Fruit fly (Drosophila melanogaster) whole organism, embryonic: ENCODE measurements around the gene CG15144.

Source experiments
- Atf3 ChIP-seq: fragments of 200-800 bp; sonication (Bioruptor generic); optimal IDR thresholded peaks from 3 replicates; lab custom pipeline; 2016; ENCODE audit warnings: missing biosample characterization, missing genetic modification characterization
- B-H1 ChIP-seq: fragments of 200-800 bp; sonication (Bioruptor generic); IDR thresholded peaks from 3 replicates; pipeline ENCODE4 v1.3.6; 2022; ENCODE audit warnings: missing biosample characterization, missing genetic modification characterization
- B-H2 ChIP-seq: fragments of 200-800 bp; sonication (Bioruptor generic); optimal IDR thresholded peaks from 2 replicates; lab custom pipeline; 2018; ENCODE audit warnings: missing biosample characterization, mild to moderate bottlenecking, missing genetic modification characterization
- BtbVII ChIP-seq: fragments of 200-800 bp; sonication (Bioruptor generic); optimal IDR thresholded peaks from 3 replicates; lab custom pipeline; 2017; ENCODE audit warnings: missing biosample characterization, mild to moderate bottlenecking, missing genetic modification characterization
- CG11398 ChIP-seq: fragments of 200-800 bp; sonication (Bioruptor generic); optimal IDR thresholded peaks from 2 replicates; lab custom pipeline; 2016; ENCODE audit warnings: missing biosample characterization, missing genetic modification characterization
- CG12391 ChIP-seq: fragments of 200-800 bp; sonication (Bioruptor generic); optimal IDR thresholded peaks from 3 replicates; lab custom pipeline; 2018; ENCODE audit warnings: missing biosample characterization, mild to moderate bottlenecking, missing genetic modification characterization, moderate library complexity
- CG12659 ChIP-seq: fragments of 200-800 bp; sonication (Bioruptor generic); optimal IDR thresholded peaks from 3 replicates; lab custom pipeline; 2017; ENCODE audit warnings: mild to moderate bottlenecking, missing biosample characterization, missing genetic modification reagents, missing genetic modification characterization
- CG12744 ChIP-seq: fragments of 200-800 bp; sonication (Bioruptor generic); optimal IDR thresholded peaks from 2 replicates; lab custom pipeline; 2016; ENCODE audit warnings: missing biosample characterization, missing genetic modification characterization
- CG15514 ChIP-seq: fragments of 200-800 bp; sonication (Bioruptor generic); optimal IDR thresholded peaks from 3 replicates; lab custom pipeline; 2017; ENCODE audit warnings: missing biosample characterization, missing genetic modification characterization, mild to moderate bottlenecking, moderate library complexity, missing genetic modification reagents
- CG17912 ChIP-seq: fragments of 200-800 bp; sonication (Bioruptor generic); optimal IDR thresholded peaks from 2 replicates; lab custom pipeline; 2018; ENCODE audit warnings: missing biosample characterization, mild to moderate bottlenecking, missing genetic modification characterization
- CG30403 ChIP-seq: fragments of 200-800 bp; sonication (Bioruptor generic); optimal IDR thresholded peaks from 3 replicates; lab custom pipeline; 2016; ENCODE audit warnings: missing biosample characterization, missing genetic modification characterization
- CG3065 ChIP-seq: fragments of 200-800 bp; sonication (Bioruptor generic); optimal IDR thresholded peaks from 2 replicates; lab custom pipeline; 2016; ENCODE audit warnings: missing biosample characterization, missing genetic modification characterization
- CG34376 ChIP-seq: fragments of 200-800 bp; sonication (Bioruptor generic); optimal IDR thresholded peaks from 2 replicates; lab custom pipeline; 2018; ENCODE audit warnings: missing biosample characterization, mild to moderate bottlenecking, missing genetic modification characterization
- CG4424 ChIP-seq: fragments of 200-800 bp; sonication (Bioruptor generic); optimal IDR thresholded peaks from 3 replicates; lab custom pipeline; 2016; ENCODE audit warnings: missing biosample characterization, missing genetic modification characterization
- CG7928 ChIP-seq: fragments of 200-800 bp; sonication (Bioruptor generic); optimal IDR thresholded peaks from 2 replicates; lab custom pipeline; 2017; ENCODE audit warnings: missing biosample characterization, mild to moderate bottlenecking, missing genetic modification characterization
- CG8359 ChIP-seq: fragments of 200-800 bp; sonication (Bioruptor generic); optimal IDR thresholded peaks from 2 replicates; lab custom pipeline; 2017; ENCODE audit warnings: missing biosample characterization, mild to moderate bottlenecking, missing genetic modification characterization, borderline replicate concordance
- CG8765 ChIP-seq: fragments of 200-800 bp; sonication (Bioruptor generic); IDR thresholded peaks from 2 replicates; pipeline ENCODE4 v1.3.6; 2022; ENCODE audit warnings: missing biosample characterization, missing genetic modification characterization
- Chrac-16 ChIP-seq: fragments of 200-800 bp; sonication (Bioruptor generic); optimal IDR thresholded peaks from 3 replicates; lab custom pipeline; 2016; ENCODE audit warnings: missing biosample characterization, missing genetic modification characterization
- CrebB ChIP-seq: fragments of 200-800 bp; sonication (Bioruptor generic); optimal IDR thresholded peaks from 3 replicates; lab custom pipeline; 2018; ENCODE audit warnings: missing biosample characterization, mild to moderate bottlenecking, missing genetic modification characterization
- D ChIP-seq, 2 experiments: fragments of 200-800 bp in 1 of 2; fragments of >200 bp in 1 of 2; sonication (Bioruptor generic) in 1 of 2; optimal IDR thresholded peaks; 2 replicates in 1 of 2; 3 replicates in 1 of 2; lab custom pipeline; 2017; ENCODE audit warnings: mild to moderate bottlenecking in 1 of 2, missing biosample characterization in 1 of 2, missing genetic modification characterization in 1 of 2, missing genetic modification reagents in 1 of 2
- Doc3 ChIP-seq: fragments of 200-800 bp; sonication (Bioruptor generic); IDR thresholded peaks from 3 replicates; pipeline ENCODE4 v1.3.6; 2022; ENCODE audit warnings: missing biosample characterization, missing genetic modification characterization; ENCODE audit not compliant: partially characterized antibody
- E2f1 ChIP-seq: fragments of 200-800 bp; sonication (Bioruptor generic); IDR thresholded peaks from 2 replicates; pipeline ENCODE4 v1.3.6; 2022; ENCODE audit warnings: missing biosample characterization, missing genetic modification characterization
- Elba2 ChIP-seq: fragments of 200-800 bp; sonication (Bioruptor generic); optimal IDR thresholded peaks from 3 replicates; lab custom pipeline; 2016; ENCODE audit warnings: missing biosample characterization, missing genetic modification characterization
- Gsc ChIP-seq: fragments of 200-800 bp; sonication (Bioruptor generic); IDR thresholded peaks from 2 replicates; pipeline ENCODE4 v1.3.6; 2022; ENCODE audit warnings: missing biosample characterization, missing genetic modification characterization
- HLH3B ChIP-seq: fragments of 200-800 bp; sonication (Bioruptor generic); IDR thresholded peaks from 2 replicates; pipeline ENCODE4 v1.3.6; 2022; ENCODE audit warnings: missing biosample characterization, missing genetic modification characterization
- Hey ChIP-seq: fragments of 200-800 bp; sonication (Bioruptor generic); optimal IDR thresholded peaks from 3 replicates; lab custom pipeline; 2018; ENCODE audit warnings: missing biosample characterization, mild to moderate bottlenecking, missing genetic modification characterization
- Myb ChIP-seq: fragments of 200-800 bp; sonication (Bioruptor generic); optimal IDR thresholded peaks from 2 replicates; lab custom pipeline; 2016; ENCODE audit warnings: missing biosample characterization, missing genetic modification characterization
- NK7.1 ChIP-seq: fragments of 200-800 bp; sonication (Bioruptor generic); optimal IDR thresholded peaks from 3 replicates; lab custom pipeline; 2016; ENCODE audit warnings: missing biosample characterization, missing genetic modification characterization
- Opbp ChIP-seq: fragments of 200-800 bp; sonication (Bioruptor generic); IDR thresholded peaks from 3 replicates; pipeline ENCODE4 v1.3.6; 2022; ENCODE audit warnings: missing biosample characterization, missing genetic modification characterization; ENCODE audit not compliant: partially characterized antibody
- Ssrp ChIP-seq: fragments of 200-800 bp; sonication (Bioruptor generic); optimal IDR thresholded peaks from 2 replicates; lab custom pipeline; 2018; ENCODE audit warnings: missing biosample characterization, mild to moderate bottlenecking, missing genetic modification characterization, moderate library complexity
- cato ChIP-seq: fragments of 200-800 bp; sonication (Bioruptor generic); optimal IDR thresholded peaks from 2 replicates; lab custom pipeline; 2016; ENCODE audit warnings: missing biosample characterization, missing genetic modification characterization, borderline replicate concordance
- crp ChIP-seq, 2 experiments: fragments of 200-800 bp; sonication (Bioruptor generic); optimal IDR thresholded peaks; 2 replicates in 1 of 2; 3 replicates in 1 of 2; lab custom pipeline; 2017; ENCODE audit warnings: missing biosample characterization in 2 of 2, missing genetic modification characterization in 2 of 2, mild to moderate bottlenecking in 1 of 2, moderate library complexity in 1 of 2
- da ChIP-seq: fragments of 200-800 bp; sonication (Bioruptor generic); optimal IDR thresholded peaks from 2 replicates; lab custom pipeline; 2016; ENCODE audit warnings: missing biosample characterization, missing genetic modification characterization
- dimm ChIP-seq: fragments of 200-800 bp; sonication (Bioruptor generic); IDR thresholded peaks from 2 replicates; pipeline ENCODE4 v1.3.6; 2022; ENCODE audit warnings: missing biosample characterization, missing genetic modification characterization
- dmrt99B ChIP-seq: fragments of 200-800 bp; sonication (Bioruptor generic); optimal IDR thresholded peaks from 2 replicates; lab custom pipeline; 2018; ENCODE audit warnings: missing biosample characterization, mild to moderate bottlenecking, missing genetic modification characterization, moderate library complexity
- fu2 ChIP-seq: fragments of 200-800 bp; sonication (Bioruptor generic); optimal IDR thresholded peaks from 2 replicates; lab custom pipeline; 2016; ENCODE audit warnings: missing biosample characterization, missing genetic modification characterization
- gt ChIP-seq: fragments of 200-800 bp; sonication (Bioruptor generic); IDR thresholded peaks from 2 replicates; pipeline ENCODE4 v1.3.6; 2022; ENCODE audit warnings: missing biosample characterization, missing genetic modification characterization
- ind ChIP-seq: fragments of 200-800 bp; sonication (Bioruptor generic); optimal IDR thresholded peaks from 3 replicates; lab custom pipeline; 2016; ENCODE audit warnings: missing biosample characterization, missing genetic modification characterization
- inv ChIP-seq: fragments of 200-800 bp; sonication (Bioruptor generic); IDR thresholded peaks from 2 replicates; pipeline ENCODE4 v1.3.6; 2022; ENCODE audit warnings: missing biosample characterization, missing genetic modification characterization; ENCODE audit not compliant: partially characterized antibody
- lbe ChIP-seq: fragments of 200-800 bp; sonication (Bioruptor generic); optimal IDR thresholded peaks from 2 replicates; lab custom pipeline; 2016; ENCODE audit warnings: missing biosample characterization, mild to moderate bottlenecking, missing genetic modification characterization
- lmd ChIP-seq: fragments of 200-800 bp; sonication (Bioruptor generic); IDR thresholded peaks from 2 replicates; pipeline ENCODE4 v1.3.6; 2022; ENCODE audit warnings: missing biosample characterization, missing genetic modification characterization
- nau ChIP-seq: fragments of 200-800 bp; sonication (Bioruptor generic); optimal IDR thresholded peaks from 3 replicates; lab custom pipeline; 2017; ENCODE audit warnings: missing biosample characterization, mild to moderate bottlenecking, missing genetic modification characterization, missing genetic modification reagents
- oc ChIP-seq: fragments of 200-800 bp; sonication (Bioruptor generic); optimal IDR thresholded peaks from 2 replicates; lab custom pipeline; 2018; ENCODE audit warnings: missing biosample characterization, mild to moderate bottlenecking, missing genetic modification characterization, moderate library complexity
- sd ChIP-seq: fragments of 200-800 bp; sonication (Bioruptor generic); optimal IDR thresholded peaks from 3 replicates; lab custom pipeline; 2018; ENCODE audit warnings: missing biosample characterization, mild to moderate bottlenecking, missing genetic modification characterization, moderate library complexity
- ssp ChIP-seq: fragments of 200-800 bp; sonication (Bioruptor generic); IDR thresholded peaks from 2 replicates; pipeline ENCODE4 v1.3.6; 2022; ENCODE audit warnings: missing biosample characterization, missing genetic modification characterization
- tll ChIP-seq, 2 experiments: fragments of 200-800 bp in 1 of 2; fragments of >200 bp in 1 of 2; sonication (Bioruptor generic) in 1 of 2; optimal IDR thresholded peaks; 2 replicates each; lab custom pipeline; 2017 to 2019; ENCODE audit warnings: missing biosample characterization in 2 of 2, missing genetic modification characterization in 2 of 2, mild to moderate bottlenecking in 1 of 2, moderate library complexity in 1 of 2
- tup ChIP-seq: fragments of 200-800 bp; sonication (Bioruptor generic); optimal IDR thresholded peaks from 2 replicates; lab custom pipeline; 2016; ENCODE audit warnings: missing biosample characterization, mild to moderate bottlenecking, missing genetic modification characterization, moderate library complexity
- zf30C ChIP-seq: fragments of 200-800 bp; sonication (Bioruptor generic); optimal IDR thresholded peaks from 3 replicates; lab custom pipeline; 2018; ENCODE audit warnings: missing biosample characterization, mild to moderate bottlenecking, missing genetic modification characterization

The CG15144 gene

dm6 chr2L:17514090-17514715 is 14.7 kb downstream of the CG15144 start (continued):
- TF ChIP-seq HLH3B (GFP tag; lab: Robert Waterston, UW): peak; percentile 83
- TF ChIP-seq CG15514 (GFP tag; lab: Kevin White, UChicago): peak; percentile 69
- peak; percentile 70 for TF ChIP-seq dimm (GFP tag; lab: Robert Waterston, UW)
- TF ChIP-seq CG8765 (GFP tag; lab: Robert Waterston, UW): peak; percentile 78
- peak; percentile 87 for TF ChIP-seq lmd (GFP tag; lab: Robert Waterston, UW)
- peak; percentile 72 for TF ChIP-seq ssp (GFP tag; lab: Robert Waterston, UW)
- TF ChIP-seq CG4424 (GFP tag; lab: Kevin White, UChicago): peak; percentile 90
- peak; percentile 75 for TF ChIP-seq sd (tag; lab: Kevin White, UChicago)
- TF ChIP-seq CG12744 (GFP tag; lab: Kevin White, UChicago): no peak
- TF ChIP-seq gt (GFP tag; lab: Robert Waterston, UW): peak; percentile 57
- TF ChIP-seq da (GFP tag; lab: Kevin White, UChicago): peak; percentile 40
- peak; percentile 86 for TF ChIP-seq CrebB
- peak; percentile 68 for TF ChIP-seq nau (GFP tag; lab: Kevin White, UChicago)
- peak; percentile 68 for TF ChIP-seq fu2 (GFP tag; lab: Kevin White, UChicago)
- TF ChIP-seq Elba2: peak; percentile 24
- peak; percentile 93 for TF ChIP-seq CG12391 (tag; lab: Kevin White, UChicago)
- TF ChIP-seq oc: peak; percentile 80
- peak; percentile 26 for TF ChIP-seq CG3065 (GFP tag; lab: Kevin White, UChicago)
- peak; percentile 94 for TF ChIP-seq dmrt99B (tag; lab: Kevin White, UChicago)
- peak; percentile 81 for TF ChIP-seq CG34376 (GFP tag; lab: Kevin White, UChicago)
- no peak for TF ChIP-seq Doc3 (GFP tag; lab: Robert Waterston, UW)
- peak; percentile 57 for TF ChIP-seq NK7.1 (GFP tag; lab: Kevin White, UChicago)
- peak; percentile 42 for TF ChIP-seq CG7928 (GFP tag; lab: Kevin White, UChicago)
- TF ChIP-seq CG12659 (GFP tag; lab: Kevin White, UChicago): peak; percentile 86
- TF ChIP-seq CG8359 (GFP tag; lab: Kevin White, UChicago): peak; percentile 73
- peak; percentile 78 for TF ChIP-seq ind (GFP tag; lab: Kevin White, UChicago)
- peak; percentile 55 for TF ChIP-seq CG11398 (GFP tag; lab: Kevin White, UChicago)
- TF ChIP-seq D (optimal IDR thresholded peaks at IDR 0.05; lab: Kevin White, UChicago): no peak
- TF ChIP-seq D (GFP tag; optimal IDR thresholded peaks at IDR 0.05; lab: Kevin White, UChicago): peak; percentile 92
- TF ChIP-seq B-H1 (GFP tag; lab: Robert Waterston, UW): peak; percentile 77
- TF ChIP-seq CG17912 (GFP tag; lab: Kevin White, UChicago): no peak
- TF ChIP-seq lbe (GFP tag; lab: Kevin White, UChicago): no peak
- TF ChIP-seq BtbVII (GFP tag; lab: Kevin White, UChicago): peak; percentile 77
- TF ChIP-seq Chrac-16 (GFP tag; lab: Kevin White, UChicago): peak; percentile 84
- peak in 1 of 2 experiments; percentile 45 for TF ChIP-seq tll (GFP tag; optimal IDR thresholded peaks at IDR 0.05; lab: Kevin White, UChicago)
- peak; percentile 89 for TF ChIP-seq Ssrp
- peak; percentile 79 for TF ChIP-seq E2f1 (GFP tag; lab: Robert Waterston, UW)
- peak; percentile 59 for TF ChIP-seq cato (GFP tag; lab: Kevin White, UChicago)
- TF ChIP-seq Hey: peak; percentile 48
- TF ChIP-seq crp (GFP tag; optimal IDR thresholded peaks at IDR 0.05; lab: Kevin White, UChicago): peak in 1 of 2 experiments; percentile 36
- peak; percentile 91 for TF ChIP-seq zf30C (GFP tag; lab: Kevin White, UChicago)
- no peak for TF ChIP-seq inv (GFP tag; lab: Robert Waterston, UW)
- TF ChIP-seq Opbp (GFP tag; lab: Robert Waterston, UW): no peak
- TF ChIP-seq Gsc (GFP tag; lab: Robert Waterston, UW): peak; percentile 69
- TF ChIP-seq Atf3 (GFP tag; lab: Kevin White, UChicago): peak; percentile 53
- TF ChIP-seq B-H2 (GFP tag; lab: Kevin White, UChicago): no peak
- peak; percentile 83 for TF ChIP-seq CG30403 (GFP tag; lab: Kevin White, UChicago)
- peak; percentile 67 for TF ChIP-seq tup (GFP tag; lab: Kevin White, UChicago)
- no peak for TF ChIP-seq Myb (GFP tag; lab: Kevin White, UChicago)
